Fruit fly (Drosophila melanogaster): ENCODE results near the gene Grip.
A peak's percentile ranks its signal among the peaks of the same experiment; 100 is the strongest.

The Grip gene

DNA sequence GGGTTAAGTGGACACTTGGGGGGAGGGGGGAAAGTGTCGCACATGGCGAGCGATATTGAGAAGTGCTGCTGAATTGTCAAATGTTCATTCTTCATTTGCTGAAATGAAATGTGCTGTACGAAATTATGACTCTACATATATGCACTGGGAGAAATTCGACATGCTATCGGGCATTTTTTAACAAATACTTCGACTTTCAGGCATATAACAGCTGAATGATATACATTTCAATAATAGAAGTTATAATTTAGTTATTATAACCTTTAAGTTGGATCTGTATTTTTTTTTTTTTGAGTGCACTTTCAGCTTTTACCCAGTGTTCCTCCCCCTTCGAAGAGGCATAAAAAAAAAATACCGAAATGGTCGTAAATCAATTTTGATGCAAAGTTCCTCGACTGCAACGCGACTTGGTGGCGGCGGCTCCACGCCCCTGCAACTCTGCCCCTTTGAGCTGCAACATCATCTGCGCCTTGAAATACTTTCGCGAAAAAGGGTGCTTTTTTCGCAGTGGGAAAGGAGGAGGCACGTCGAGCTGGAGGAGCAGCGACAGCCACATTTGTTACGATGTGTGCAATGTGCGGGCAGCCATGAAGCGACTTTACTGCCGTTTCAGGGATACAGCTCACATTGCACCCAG lies 7.4 kb downstream of the Grip start (continued):
- TF ChIP-seq az2 (GFP tag; optimal IDR thresholded peaks at IDR 0.05): peak; percentile 30
- no peak for TF ChIP-seq Myb (GFP tag; optimal IDR thresholded peaks at IDR 0.05)
- no peak for TF ChIP-seq CTCF (GFP tag; optimal IDR thresholded peaks at IDR 0.05)
- TF ChIP-seq CG13894 (tag; optimal IDR thresholded peaks at IDR 0.05): no peak
- TF ChIP-seq Awh (GFP tag; IDR thresholded peaks at IDR 0.05): 0 out of 2 replicates have a peak, but pooled peaks have one; percentile 43
- no peak for TF ChIP-seq ranshi (GFP tag; IDR thresholded peaks at IDR 0.05)
- no peak for TF ChIP-seq hkb (optimal IDR thresholded peaks at IDR 0.05)
- peak; percentile 25; the same call in 1 of the 2 replicates for TF ChIP-seq hkb (GFP tag; IDR thresholded peaks at IDR 0.05)
- TF ChIP-seq Camta (GFP tag; optimal IDR thresholded peaks at IDR 0.05): no peak
- no peak for TF ChIP-seq CG34376 (GFP tag; optimal IDR thresholded peaks at IDR 0.05)
- TF ChIP-seq Mes4 (GFP tag; optimal IDR thresholded peaks at IDR 0.05): no peak
- no peak for TF ChIP-seq CG12219 (GFP tag; optimal IDR thresholded peaks at IDR 0.05)
- TF ChIP-seq CG13123 (GFP tag; optimal IDR thresholded peaks at IDR 0.05): no peak
- no peak for TF ChIP-seq CG9215 (GFP tag; IDR thresholded peaks at IDR 0.05)
- no peak for TF ChIP-seq CG2129 (GFP tag; IDR thresholded peaks at IDR 0.05; ENCODE audit: partially characterized antibody)
- TF ChIP-seq Ets97D (GFP tag; optimal IDR thresholded peaks at IDR 0.05): no peak
- no peak for TF ChIP-seq kni (GFP tag; optimal IDR thresholded peaks at IDR 0.05)
- TF ChIP-seq ro (GFP tag; IDR thresholded peaks at IDR 0.05): no peak
- TF ChIP-seq CG4707 (GFP tag; optimal IDR thresholded peaks at IDR 0.05): no peak
- TF ChIP-seq MBD-R2 (GFP tag; IDR thresholded peaks at IDR 0.05): no peak
- TF ChIP-seq Hr3 (GFP tag; optimal IDR thresholded peaks at IDR 0.05): peak; percentile 7
- TF ChIP-seq CG4404 (GFP tag; IDR thresholded peaks at IDR 0.05): no peak
- no peak for TF ChIP-seq CG18599 (GFP tag; optimal IDR thresholded peaks at IDR 0.05)
- no peak for TF ChIP-seq ato (GFP tag; IDR thresholded peaks at IDR 0.05; ENCODE audit: partially characterized antibody)
- no peak for TF ChIP-seq CG4328 (GFP tag; optimal IDR thresholded peaks at IDR 0.05)
- TF ChIP-seq Blimp-1 (GFP tag; optimal IDR thresholded peaks at IDR 0.05): peak; percentile 48
- 0 out of 2 replicates have a peak, but pooled peaks have one; percentile 8 for TF ChIP-seq Gsc (GFP tag; IDR thresholded peaks at IDR 0.05)
- no peak for TF ChIP-seq CG3163 (GFP tag; optimal IDR thresholded peaks at IDR 0.05)
- TF ChIP-seq CG1647 (GFP tag; optimal IDR thresholded peaks at IDR 0.05): no peak
- TF ChIP-seq ATbp (GFP tag; optimal IDR thresholded peaks at IDR 0.05): peak; percentile 15
- no peak for TF ChIP-seq bowl (GFP tag; IDR thresholded peaks at IDR 0.05)
- no peak for TF ChIP-seq Side (GFP tag; optimal IDR thresholded peaks at IDR 0.05)
- no peak for TF ChIP-seq CG15696 (tag; optimal IDR thresholded peaks at IDR 0.05)

DNA sequence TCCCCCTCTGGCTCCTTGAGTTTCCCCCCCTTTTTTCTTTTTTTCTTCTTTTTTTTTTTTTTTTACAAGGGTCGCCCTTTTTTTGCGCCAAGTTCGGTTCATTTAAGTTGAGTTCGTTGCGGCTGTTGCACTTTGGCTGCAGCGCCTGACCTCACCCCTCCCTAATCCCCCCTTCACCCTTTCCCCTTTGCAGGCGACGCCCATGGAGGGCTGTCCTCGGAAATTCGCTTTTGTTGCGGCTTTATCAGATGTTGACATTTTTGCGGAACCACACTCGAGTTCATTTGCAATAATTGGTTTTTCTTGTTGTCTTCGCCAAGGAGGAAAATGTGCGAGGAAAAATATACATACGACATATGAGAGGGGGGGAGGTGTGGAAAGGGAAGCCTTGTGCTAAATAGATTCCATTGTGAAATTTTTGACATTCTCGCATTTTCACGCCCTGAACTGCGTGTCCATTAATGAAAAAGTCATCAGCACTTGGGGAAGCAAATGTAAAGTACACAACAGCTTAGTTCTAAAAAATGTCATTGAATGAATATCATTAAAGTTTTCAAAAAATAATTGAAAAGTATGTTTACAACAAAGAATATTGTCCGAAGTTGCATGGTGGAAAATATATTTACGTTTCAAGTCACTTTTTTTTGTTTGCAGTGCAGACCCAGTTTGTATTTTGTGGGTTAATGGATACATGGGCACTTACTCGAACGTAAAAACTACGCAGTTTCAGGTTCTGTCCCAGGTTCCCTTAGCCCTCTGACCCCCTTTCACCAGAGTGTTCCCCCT lies 8.5 kb downstream of the Grip start:
- TF ChIP-seq tup (GFP tag; optimal IDR thresholded peaks at IDR 0.05) (no peak), crol (GFP tag; IDR thresholded peaks at IDR 0.05) (peak; percentile 39; the same call in 1 of the 2 replicates), HmgZ (tag; optimal IDR thresholded peaks at IDR 0.05) (no peak), btn (GFP tag; optimal IDR thresholded peaks at IDR 0.05) (no peak), Doc3 (GFP tag; IDR thresholded peaks at IDR 0.05; ENCODE audit: partially characterized antibody) (no peak), NfI (GFP tag; optimal IDR thresholded peaks at IDR 0.05) (no peak), Sin3A (optimal IDR thresholded peaks at IDR 0.05) (no peak), dmrt99B (tag; optimal IDR thresholded peaks at IDR 0.05) (peak; percentile 4), eyg (GFP tag; optimal IDR thresholded peaks at IDR 0.05) (no peak), CG10209 (GFP tag; optimal IDR thresholded peaks at IDR 0.05) (no peak), so (GFP tag; IDR thresholded peaks at IDR 0.05) (no peak), CG17612 (GFP tag; IDR thresholded peaks at IDR 0.05) (no peak), sens-2 (GFP tag; IDR thresholded peaks at IDR 0.05) (no peak), jigr1 (GFP tag; IDR thresholded peaks at IDR 0.05) (no peak), CG5953 (GFP tag; IDR thresholded peaks at IDR 0.05) (no peak), CG8281 (tag; optimal IDR thresholded peaks at IDR 0.05) (no peak), CG17802 (tag; optimal IDR thresholded peaks at IDR 0.05) (no peak), Med (GFP tag) (peak; percentile 61), pfk (GFP tag; optimal IDR thresholded peaks at IDR 0.05) (no peak)
